Worm (Caenorhabditis elegans): ENCODE data around the gene T27A10.6.

- no peak for TF ChIP-seq dmd-8 (GFP tag; IDR thresholded peaks at IDR 0.05)
- TF ChIP-seq pha-4 (GFP tag; IDR thresholded peaks at IDR 0.05), result no peak
- TF ChIP-seq pha-4 (tag; optimal IDR thresholded peaks at IDR 0.05), result no peak
- no peak for TF ChIP-seq ces-1 (GFP tag; optimal IDR thresholded peaks at IDR 0.05)
- no peak for TF ChIP-seq zag-1 (tag; optimal IDR thresholded peaks at IDR 0.05)
- TF ChIP-seq lin-1 (GFP tag; IDR thresholded peaks at IDR 0.05), result no peak
- TF ChIP-seq unc-130 (GFP tag; optimal IDR thresholded peaks at IDR 0.05), result no peak
- no peak for TF ChIP-seq ama-1 (optimal IDR thresholded peaks at IDR 0.05)
- no peak for TF ChIP-seq F49E8.2 (tag; optimal IDR thresholded peaks at IDR 0.05; ENCODE audit: borderline replicate concordance)
- TF ChIP-seq F26F4.8 (GFP tag; conservative IDR thresholded peaks at IDR 0.05), result no peak
- TF ChIP-seq mxl-3 (GFP tag; optimal IDR thresholded peaks at IDR 0.05), result peak; percentile 41
- no peak for TF ChIP-seq egl-27 (tag; optimal IDR thresholded peaks at IDR 0.05)
- no peak for TF ChIP-seq pqm-1 (tag; optimal IDR thresholded peaks at IDR 0.05)
These were observed at the start of gene T27A10.6 for ce11 chrX:3596303-3596772.
